Fruit fly (Drosophila melanogaster) whole organism, embryonic: ENCODE measurements around the gene CG45066.

Experiments used
- Antp ChIP-seq: fragments of 200-800 bp; sonication (Bioruptor generic); optimal IDR thresholded peaks from 3 replicates; lab custom pipeline; 2016; ENCODE audit warnings: missing biosample characterization, missing genetic modification characterization
- C15 ChIP-seq: fragments of 200-800 bp; sonication (Bioruptor generic); IDR thresholded peaks from 3 replicates; pipeline ENCODE4 v1.3.6; 2022; ENCODE audit warnings: missing biosample characterization, missing genetic modification characterization
- CG10366 ChIP-seq: fragments of 200-800 bp; sonication (Bioruptor generic); IDR thresholded peaks from 2 replicates; pipeline ENCODE4 v1.3.6; 2022; ENCODE audit warnings: missing biosample characterization, missing genetic modification characterization
- CG11504 ChIP-seq: fragments of 200-800 bp; sonication (Bioruptor generic); optimal IDR thresholded peaks from 3 replicates; lab custom pipeline; 2019; ENCODE audit warnings: missing biosample characterization, mild to moderate bottlenecking, missing genetic modification characterization, moderate library complexity
- CG14050 ChIP-seq: fragments of 200-800 bp; sonication (Bioruptor generic); IDR thresholded peaks from 3 replicates; pipeline ENCODE4 v1.3.6; 2022; ENCODE audit warnings: missing biosample characterization, missing genetic modification characterization
- CG14965 ChIP-seq: fragments of 200-800 bp; sonication (Bioruptor generic); optimal IDR thresholded peaks from 2 replicates; lab custom pipeline; 2016; ENCODE audit warnings: missing biosample characterization, missing genetic modification characterization, borderline replicate concordance
- CG30431 ChIP-seq: fragments of 200-800 bp; sonication (Bioruptor generic); optimal IDR thresholded peaks from 2 replicates; lab custom pipeline; 2017; ENCODE audit warnings: missing biosample characterization, missing genetic modification characterization
- CG33557 ChIP-seq: fragments of 200-800 bp; sonication (Bioruptor generic); optimal IDR thresholded peaks from 2 replicates; lab custom pipeline; 2019; ENCODE audit warnings: missing biosample characterization, mild to moderate bottlenecking, missing genetic modification characterization, moderate library complexity
- CG3838 ChIP-seq: fragments of 200-800 bp; sonication (Bioruptor generic); optimal IDR thresholded peaks from 3 replicates; lab custom pipeline; 2016; ENCODE audit warnings: missing biosample characterization, missing genetic modification characterization
- CG43689 ChIP-seq: fragments of 200-800 bp; sonication (Bioruptor generic); IDR thresholded peaks from 2 replicates; pipeline ENCODE4 v1.3.6; 2022; ENCODE audit warnings: missing biosample characterization, missing genetic modification characterization
- CG4404 ChIP-seq: fragments of 200-800 bp; sonication (Bioruptor generic); IDR thresholded peaks from 2 replicates; pipeline ENCODE4 v1.3.6; 2022; ENCODE audit warnings: missing biosample characterization, missing genetic modification characterization
- CG6683 ChIP-seq: fragments of 200-800 bp; sonication (Bioruptor generic); optimal IDR thresholded peaks from 2 replicates; lab custom pipeline; 2017; ENCODE audit warnings: missing biosample characterization, mild to moderate bottlenecking, missing genetic modification characterization, missing genetic modification reagents
- CG7357 ChIP-seq: fragments of 200-800 bp; sonication (Bioruptor generic); IDR thresholded peaks from 3 replicates; pipeline ENCODE4 v1.3.6; 2022; ENCODE audit warnings: missing biosample characterization, missing genetic modification characterization
- CG7372 ChIP-seq: fragments of 200-800 bp; sonication (Bioruptor generic); IDR thresholded peaks from 2 replicates; pipeline ENCODE4 v1.3.6; 2022; ENCODE audit warnings: missing biosample characterization, missing genetic modification characterization
- CG7839 ChIP-seq: fragments of 200-800 bp; sonication (Bioruptor generic); optimal IDR thresholded peaks from 3 replicates; lab custom pipeline; 2018; ENCODE audit warnings: missing biosample characterization, mild to moderate bottlenecking, missing genetic modification characterization, moderate library complexity
- CG7928 ChIP-seq: fragments of 200-800 bp; sonication (Bioruptor generic); optimal IDR thresholded peaks from 2 replicates; lab custom pipeline; 2017; ENCODE audit warnings: missing biosample characterization, mild to moderate bottlenecking, missing genetic modification characterization
- CG7963 ChIP-seq: fragments of 200-800 bp; sonication (Bioruptor generic); IDR thresholded peaks from 3 replicates; pipeline ENCODE4 v1.3.6; 2022; ENCODE audit warnings: missing biosample characterization, missing genetic modification characterization; ENCODE audit not compliant: partially characterized antibody
- CG8089 ChIP-seq: fragments of 200-800 bp; sonication (Bioruptor generic); optimal IDR thresholded peaks from 3 replicates; lab custom pipeline; 2016; ENCODE audit warnings: missing biosample characterization, missing genetic modification characterization
- CG8290 ChIP-seq, 3 experiments: fragments of 200-800 bp; sonication (Bioruptor generic); optimal IDR thresholded peaks; 2 replicates each; lab custom pipeline; 2016 to 2019; ENCODE audit warnings: missing biosample characterization in 3 of 3, missing genetic modification characterization in 3 of 3, mild to moderate bottlenecking in 2 of 3, moderate library complexity in 1 of 3
- Dbx ChIP-seq: fragments of 200-800 bp; sonication (Bioruptor generic); IDR thresholded peaks from 3 replicates; pipeline ENCODE4 v1.3.6; 2022; ENCODE audit warnings: missing biosample characterization, missing genetic modification characterization
- Dek ChIP-seq: fragments of 200-800 bp; sonication (Bioruptor generic); optimal IDR thresholded peaks from 3 replicates; lab custom pipeline; 2019; ENCODE audit warnings: missing biosample characterization, mild to moderate bottlenecking, missing genetic modification characterization, moderate library complexity
- Fer3 ChIP-seq: fragments of 200-800 bp; sonication (Bioruptor generic); optimal IDR thresholded peaks from 2 replicates; lab custom pipeline; 2018; ENCODE audit warnings: missing biosample characterization, mild to moderate bottlenecking, missing genetic modification characterization, moderate library complexity
- HLH54F ChIP-seq: fragments of 200-800 bp; sonication (Bioruptor generic); optimal IDR thresholded peaks from 3 replicates; lab custom pipeline; 2016; ENCODE audit warnings: missing biosample characterization, missing genetic modification characterization
- Hand ChIP-seq: fragments of 200-800 bp; sonication (Bioruptor generic); optimal IDR thresholded peaks from 2 replicates; lab custom pipeline; 2017; ENCODE audit warnings: mild to moderate bottlenecking, missing biosample characterization, missing genetic modification reagents, missing genetic modification characterization
- Hr51 ChIP-seq, 2 experiments: fragments of 200-800 bp; sonication (Bioruptor generic); optimal IDR thresholded peaks; 2 replicates in 1 of 2; 3 replicates in 1 of 2; lab custom pipeline; 2016 to 2018; ENCODE audit warnings: missing biosample characterization in 2 of 2, missing genetic modification characterization in 2 of 2, mild to moderate bottlenecking in 1 of 2, moderate library complexity in 1 of 2
- Hr78 ChIP-seq, 2 experiments: fragments of 200-800 bp in 1 of 2; fragments of >200 bp in 1 of 2; sonication (Bioruptor generic) in 1 of 2; optimal IDR thresholded peaks; 2 replicates each; lab custom pipeline; 2017 to 2019; ENCODE audit warnings: missing biosample characterization in 2 of 2, missing genetic modification characterization in 2 of 2, mild to moderate bottlenecking in 1 of 2, moderate library complexity in 1 of 2
- Max ChIP-seq: fragments of 200-800 bp; sonication (Bioruptor generic); optimal IDR thresholded peaks from 2 replicates; lab custom pipeline; 2016; ENCODE audit warnings: missing biosample characterization, mild to moderate bottlenecking, missing genetic modification characterization
- Nf-YB ChIP-seq: fragments of 200-800 bp; sonication (Bioruptor generic); optimal IDR thresholded peaks from 3 replicates; lab custom pipeline; 2019; ENCODE audit warnings: missing biosample characterization, mild to moderate bottlenecking, missing genetic modification characterization, moderate library complexity
- Poxn ChIP-seq: fragments of 200-800 bp; sonication (Bioruptor generic); IDR thresholded peaks from 2 replicates; pipeline ENCODE4 v1.3.6; 2022; ENCODE audit warnings: missing biosample characterization, missing genetic modification characterization
- Rfx ChIP-seq: fragments of 200-800 bp; sonication (Bioruptor generic); IDR thresholded peaks from 2 replicates; pipeline ENCODE4 v1.3.6; 2022; ENCODE audit warnings: missing biosample characterization, missing genetic modification characterization
- abd-A ChIP-seq: fragments of 200-800 bp; sonication (Bioruptor generic); optimal IDR thresholded peaks from 3 replicates; lab custom pipeline; 2019; ENCODE audit warnings: missing biosample characterization, mild to moderate bottlenecking, missing genetic modification characterization, moderate library complexity
- ara ChIP-seq: fragments of 200-800 bp; sonication (Bioruptor generic); IDR thresholded peaks from 2 replicates; pipeline ENCODE4 v1.3.6; 2022; ENCODE audit warnings: missing biosample characterization, missing genetic modification characterization
- ase ChIP-seq: fragments of 200-800 bp; sonication (Bioruptor generic); IDR thresholded peaks from 3 replicates; pipeline ENCODE4 v1.3.6; 2022; ENCODE audit warnings: missing biosample characterization, missing genetic modification characterization
- chif ChIP-seq, 2 experiments: fragments of 200-800 bp; sonication (Bioruptor generic); optimal IDR thresholded peaks; 3 replicates each; lab custom pipeline; 2016; ENCODE audit warnings: missing biosample characterization in 2 of 2, missing genetic modification characterization in 2 of 2
- chm ChIP-seq: fragments of 200-800 bp; sonication (Bioruptor generic); IDR thresholded peaks from 2 replicates; pipeline ENCODE4 v1.3.6; 2022; ENCODE audit warnings: missing biosample characterization, missing genetic modification characterization
- dysf ChIP-seq: fragments of 200-800 bp; sonication (Bioruptor generic); IDR thresholded peaks from 3 replicates; pipeline ENCODE4 v1.3.6; 2022; ENCODE audit warnings: missing biosample characterization, missing genetic modification characterization
- fd3F ChIP-seq: fragments of 200-800 bp; sonication (Bioruptor generic); optimal IDR thresholded peaks from 2 replicates; lab custom pipeline; 2018; ENCODE audit warnings: missing biosample characterization, mild to moderate bottlenecking, missing genetic modification characterization, moderate library complexity
- otp ChIP-seq: fragments of 200-800 bp; sonication (Bioruptor generic); IDR thresholded peaks from 3 replicates; pipeline ENCODE4, ENCODE4 v1.3.6; 2022; ENCODE audit warnings: missing biosample characterization, missing genetic modification characterization
- ranshi ChIP-seq: fragments of 200-800 bp; sonication (Bioruptor generic); IDR thresholded peaks from 2 replicates; pipeline ENCODE4 v1.3.6; 2022; ENCODE audit warnings: missing biosample characterization, missing genetic modification characterization
- ro ChIP-seq: fragments of 200-800 bp; sonication (Bioruptor generic); IDR thresholded peaks from 2 replicates; pipeline ENCODE4 v1.3.6; 2022; ENCODE audit warnings: missing biosample characterization, missing genetic modification characterization
- seq ChIP-seq: fragments of 200-800 bp; sonication (Bioruptor generic); IDR thresholded peaks from 2 replicates; pipeline ENCODE4 v1.3.6; 2022; ENCODE audit warnings: missing biosample characterization, missing genetic modification characterization
- stc ChIP-seq: fragments of 200-800 bp; sonication (Bioruptor generic); IDR thresholded peaks from 2 replicates; pipeline ENCODE4 v1.3.6; 2022; ENCODE audit warnings: missing biosample characterization, missing genetic modification characterization
- tap ChIP-seq: fragments of 200-800 bp; optimal IDR thresholded peaks from 3 replicates; lab custom pipeline; 2019; ENCODE audit warnings: missing biosample characterization, mild to moderate bottlenecking, missing genetic modification characterization, moderate library complexity
- tgo ChIP-seq: fragments of 200-800 bp; sonication (Bioruptor generic); IDR thresholded peaks from 3 replicates; pipeline ENCODE4 v1.3.6; 2022; ENCODE audit warnings: missing biosample characterization, missing genetic modification characterization
- trem ChIP-seq: fragments of 200-800 bp; optimal IDR thresholded peaks from 3 replicates; lab custom pipeline; 2019; ENCODE audit warnings: missing biosample characterization, mild to moderate bottlenecking, missing genetic modification characterization, moderate library complexity
- twi ChIP-seq: fragments of 200-800 bp; optimal IDR thresholded peaks from 2 replicates; lab custom pipeline; 2019; ENCODE audit warnings: missing biosample characterization, mild to moderate bottlenecking, missing genetic modification characterization, moderate library complexity
- unc-4 ChIP-seq: fragments of 200-800 bp; sonication (Bioruptor generic); IDR thresholded peaks from 2 replicates; pipeline ENCODE4 v1.3.6; 2022; ENCODE audit warnings: missing biosample characterization, missing genetic modification characterization; ENCODE audit not compliant: partially characterized antibody
- yki ChIP-seq: fragments of >200 bp; optimal IDR thresholded peaks from 3 replicates; lab custom pipeline; 2018
- zen ChIP-seq: fragments of 200-800 bp; sonication (Bioruptor generic); optimal IDR thresholded peaks from 3 replicates; lab custom pipeline; 2018; ENCODE audit warnings: missing biosample characterization, mild to moderate bottlenecking, missing genetic modification characterization, moderate library complexity

The CG45066 gene

DNA sequence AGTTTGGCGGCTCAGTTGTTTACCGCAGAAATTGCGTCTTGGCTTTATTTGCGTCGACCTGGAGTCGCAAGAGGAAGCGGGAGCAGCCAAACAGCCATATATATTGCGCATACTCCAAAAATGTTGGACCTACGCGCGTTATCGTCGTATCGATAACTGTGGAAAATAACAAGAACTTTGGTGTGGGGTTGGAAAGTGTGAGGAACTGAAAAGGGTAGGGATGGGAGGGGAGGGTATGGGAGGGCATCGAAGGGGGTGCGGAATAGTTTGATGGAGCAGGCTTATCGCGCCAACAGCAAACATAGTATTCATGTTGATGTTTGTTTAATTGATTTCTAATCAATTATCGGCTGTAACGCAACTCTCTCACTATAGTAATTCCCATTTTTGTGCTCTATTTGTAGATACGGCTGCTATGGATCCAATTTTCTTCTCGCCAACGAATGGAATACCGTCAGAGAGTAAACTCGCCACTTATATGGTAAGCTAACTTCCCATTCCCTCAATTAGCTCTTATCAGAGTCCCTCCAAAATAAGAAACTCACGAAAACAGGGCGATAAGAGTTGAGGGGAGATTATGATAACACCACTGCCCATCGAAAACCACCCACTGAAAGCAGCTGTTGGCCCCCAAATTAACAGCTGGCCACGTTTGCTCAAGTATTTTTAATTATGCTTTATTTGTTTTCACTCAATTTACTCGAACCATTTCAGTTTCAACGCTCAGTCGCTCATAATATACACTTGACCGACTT lies 27.5 kb downstream of the CG45066 start (continued):
- TF ChIP-seq tap (no peak), CG10366 (0 out of 2 replicates have a peak, but pooled peaks have one; percentile 17), Hr78 (GFP tag; optimal IDR thresholded peaks at IDR 0.05; lab: Kevin White, UChicago) (peak in 1 of 2 experiments; percentile 32), dysf (GFP tag; lab: Robert Waterston, UW) (no peak), ara (peak; percentile 82), trem (tag; lab: Kevin White, UChicago) (no peak), C15 (no peak), twi (tag; lab: Kevin White, UChicago) (no peak), Fer3 (no peak), Poxn (no peak), Hr51 (GFP tag; optimal IDR thresholded peaks at IDR 0.05; lab: Kevin White, UChicago) (peak in 1 of 2 experiments; percentile 54), CG7372 (GFP tag; lab: Robert Waterston, UW) (no peak), ro (GFP tag; lab: Robert Waterston, UW) (no peak), unc-4 (GFP tag; lab: Robert Waterston, UW) (no peak), HLH54F (GFP tag; lab: Kevin White, UChicago) (no peak), Max (GFP tag; lab: Kevin White, UChicago) (no peak), CG3838 (GFP tag; lab: Kevin White, UChicago) (peak; percentile 70), Dbx (peak; percentile 34; the same call in 2 of the 3 replicates), CG33557 (GFP tag; lab: Kevin White, UChicago) (peak; percentile 80), CG6683 (GFP tag; lab: Kevin White, UChicago) (peak; percentile 43), CG30431 (GFP tag; lab: Kevin White, UChicago) (peak; percentile 25), CG11504 (tag; lab: Kevin White, UChicago) (no peak), CG7357 (GFP tag; lab: Robert Waterston, UW) (no peak), tgo (GFP tag; lab: Robert Waterston, UW) (no peak), Nf-YB (GFP tag; lab: Kevin White, UChicago) (no peak), otp (GFP tag; lab: Robert Waterston, UW) (peak; percentile 92), CG7963 (GFP tag; lab: Robert Waterston, UW) (no peak), Rfx (GFP tag; lab: Robert Waterston, UW) (peak; percentile 41; the same call in 1 of the 2 replicates), fd3F (no peak), abd-A (tag; lab: Kevin White, UChicago) (peak; percentile 19), CG7928 (GFP tag; lab: Kevin White, UChicago) (no peak), seq (GFP tag; lab: Robert Waterston, UW) (peak; percentile 61; the same call in 1 of the 2 replicates), chm (GFP tag; lab: Robert Waterston, UW) (peak; percentile 84), CG8290 (GFP tag; optimal IDR thresholded peaks at IDR 0.05; lab: Kevin White, UChicago) (peak; percentile 31), CG8290 (tag; optimal IDR thresholded peaks at IDR 0.05; lab: Kevin White, UChicago) (peak; percentile 64 to 70), Dek (tag; lab: Kevin White, UChicago) (no peak), zen (no peak), yki (no peak), Antp (peak; percentile 37), CG7839 (tag; lab: Kevin White, UChicago) (no peak), CG8089 (GFP tag; lab: Kevin White, UChicago) (peak; percentile 74), CG14965 (GFP tag; lab: Kevin White, UChicago) (no peak), ranshi (peak; percentile 60; the same call in 1 of the 2 replicates), Hand (peak; percentile 39), ase (GFP tag; lab: Robert Waterston, UW) (no peak), chif (GFP tag; optimal IDR thresholded peaks at IDR 0.05; lab: Kevin White, UChicago) (peak; percentile 13 to 28), CG43689 (GFP tag; lab: Robert Waterston, UW) (no peak), CG14050 (no peak), CG4404 (GFP tag; lab: Robert Waterston, UW) (no peak), stc (GFP tag; lab: Robert Waterston, UW) (no peak)
